Fruit fly (Drosophila melanogaster): ENCODE results near the gene Sh3beta.

Gene Sh3beta

dm6 chr3L:7367798-7368678, 1.0 kb downstream of the Sh3beta start:
- TF ChIP-seq noc (tag; optimal IDR thresholded peaks at IDR 0.05): no peak

DNA sequence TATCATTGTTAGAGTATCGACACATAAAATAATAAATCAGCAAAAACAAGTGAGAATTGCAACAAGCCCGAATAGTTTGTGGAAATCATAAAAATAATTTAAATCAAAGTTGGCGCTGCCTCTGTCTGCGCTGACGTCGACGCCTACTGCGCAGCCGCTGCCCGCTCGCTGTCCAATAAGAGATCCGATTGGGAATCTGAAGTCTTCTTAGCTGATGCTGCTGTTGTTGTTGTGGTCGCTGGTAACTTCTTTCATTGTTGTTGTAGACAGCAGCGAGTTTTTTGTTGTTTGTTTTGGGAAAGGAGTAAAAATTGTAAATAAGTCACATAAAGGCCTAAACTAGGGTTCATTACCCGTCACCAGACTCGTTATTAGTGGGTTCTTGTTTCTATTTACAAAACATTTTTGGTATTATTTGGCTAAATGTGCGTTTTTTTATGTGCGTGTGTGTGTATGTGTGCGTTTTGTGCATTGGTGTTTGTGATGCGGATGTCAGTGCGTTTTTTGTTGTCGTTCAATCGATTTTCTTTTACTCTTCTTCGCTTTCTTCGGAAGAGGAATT, 4.3 kb downstream of the Sh3beta start:
- no peak for TF ChIP-seq noc (tag; optimal IDR thresholded peaks at IDR 0.05)

DNA sequence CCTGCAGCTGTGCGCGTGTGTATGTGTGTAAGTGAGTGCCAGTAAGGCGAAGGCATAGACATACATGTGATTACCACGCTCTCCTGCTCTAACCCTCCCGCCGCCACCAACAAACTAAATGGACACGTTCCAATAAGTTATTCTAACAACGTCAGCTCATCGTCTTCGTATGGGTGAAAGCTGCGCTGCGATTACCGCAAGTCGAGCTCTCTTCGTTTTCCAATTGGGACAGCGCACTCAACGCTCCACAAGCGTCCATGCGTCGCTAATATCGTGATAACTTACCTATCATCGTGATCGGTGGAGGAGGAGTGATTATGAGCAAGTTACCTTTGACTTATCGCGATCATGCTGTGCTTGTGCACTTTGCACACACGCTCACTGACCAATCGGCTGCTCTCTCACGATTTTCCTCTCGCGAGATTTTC, 8.0 kb downstream of the Sh3beta start:
- peak; percentile 6 for TF ChIP-seq noc (tag; optimal IDR thresholded peaks at IDR 0.05)

DNA sequence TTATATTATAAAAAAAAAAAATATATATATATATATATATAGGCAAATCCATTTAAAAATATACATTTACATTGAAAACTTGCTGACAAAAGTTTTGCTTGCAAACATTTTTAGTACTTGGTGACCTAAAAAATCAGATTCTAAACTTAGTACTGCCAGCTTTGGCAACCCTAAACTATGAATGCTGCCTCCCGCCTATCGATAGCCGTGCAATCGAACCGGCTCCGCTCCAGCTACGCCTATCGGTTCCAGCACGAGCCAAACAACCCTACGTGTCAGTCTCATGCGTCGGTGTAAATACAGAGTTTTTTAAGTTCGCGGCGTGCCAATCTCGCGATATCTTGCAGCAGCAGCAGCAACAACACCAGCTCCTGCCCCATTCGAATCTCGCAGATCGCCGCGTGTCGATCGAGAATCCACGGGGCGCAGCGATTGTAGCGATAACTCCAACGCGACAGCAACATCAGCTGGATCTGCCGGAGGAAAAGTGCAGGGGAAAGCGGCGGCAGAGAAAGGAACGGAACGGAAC, 8.7 kb downstream of the Sh3beta start, which contains the start of gene Sec63:
TSS of gene Sec63 (plus strand) at position 238 of the 529 bp plus-strand sequence.
- no peak for TF ChIP-seq noc (tag; optimal IDR thresholded peaks at IDR 0.05)

DNA sequence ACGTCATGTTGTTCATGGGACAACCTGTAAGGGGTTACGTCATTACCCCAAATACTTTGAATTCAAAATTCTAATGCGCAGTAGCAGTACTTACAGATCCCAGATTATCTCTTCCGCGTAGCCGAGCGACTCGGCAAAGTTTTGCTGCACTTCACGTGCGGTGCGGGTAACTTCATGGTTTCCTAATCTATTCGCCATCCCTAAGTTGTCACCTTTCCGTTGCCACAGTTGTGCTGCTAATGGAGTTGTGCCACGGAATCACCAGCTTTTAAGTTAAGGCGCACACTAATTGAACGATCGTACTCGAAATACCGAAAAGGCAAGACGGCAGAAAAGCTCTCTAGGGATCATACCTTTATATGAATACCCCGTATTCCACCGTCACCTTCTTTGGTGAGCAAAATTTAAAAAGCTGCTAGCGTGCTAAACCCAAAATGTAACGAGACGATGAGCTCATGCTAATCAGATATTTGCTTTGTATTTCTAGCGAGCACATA, 9.2 kb downstream of the Sh3beta start, which contains the start of gene pst:
TSS of gene pst (minus strand) at position 437 of the 497 bp plus-strand sequence.
- no peak for TF ChIP-seq noc (tag; optimal IDR thresholded peaks at IDR 0.05)

dm6 chr3L:7356386-7357117, 12.5 kb downstream of the Sh3beta start, which contains the start of gene CTCF:
Gene CTCF, minus strand, starts transcription at chr3L:7356713.
- peak; percentile 10 for TF ChIP-seq noc (tag; optimal IDR thresholded peaks at IDR 0.05)

DNA sequence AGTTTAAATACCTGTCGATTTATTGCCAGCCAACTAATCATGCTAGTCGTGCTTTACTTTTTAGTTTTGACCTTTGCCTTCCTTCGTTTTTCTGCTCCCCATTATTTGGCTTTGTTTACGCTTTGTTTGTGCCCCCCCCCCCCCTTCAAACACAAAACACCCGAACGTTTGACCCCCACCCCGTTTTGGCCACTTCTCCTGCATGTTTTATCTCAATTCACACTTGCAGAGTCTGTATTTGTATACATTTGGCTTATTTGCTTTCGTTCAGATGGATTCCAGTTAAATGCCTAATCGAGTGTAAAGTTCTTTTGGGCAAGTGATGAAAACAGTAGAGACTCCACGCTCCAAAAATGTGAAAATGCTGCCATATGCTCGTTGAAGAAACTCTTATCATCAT, 19.7 kb downstream of the Sh3beta start:
- TF ChIP-seq noc (tag; optimal IDR thresholded peaks at IDR 0.05): peak; percentile 45

DNA sequence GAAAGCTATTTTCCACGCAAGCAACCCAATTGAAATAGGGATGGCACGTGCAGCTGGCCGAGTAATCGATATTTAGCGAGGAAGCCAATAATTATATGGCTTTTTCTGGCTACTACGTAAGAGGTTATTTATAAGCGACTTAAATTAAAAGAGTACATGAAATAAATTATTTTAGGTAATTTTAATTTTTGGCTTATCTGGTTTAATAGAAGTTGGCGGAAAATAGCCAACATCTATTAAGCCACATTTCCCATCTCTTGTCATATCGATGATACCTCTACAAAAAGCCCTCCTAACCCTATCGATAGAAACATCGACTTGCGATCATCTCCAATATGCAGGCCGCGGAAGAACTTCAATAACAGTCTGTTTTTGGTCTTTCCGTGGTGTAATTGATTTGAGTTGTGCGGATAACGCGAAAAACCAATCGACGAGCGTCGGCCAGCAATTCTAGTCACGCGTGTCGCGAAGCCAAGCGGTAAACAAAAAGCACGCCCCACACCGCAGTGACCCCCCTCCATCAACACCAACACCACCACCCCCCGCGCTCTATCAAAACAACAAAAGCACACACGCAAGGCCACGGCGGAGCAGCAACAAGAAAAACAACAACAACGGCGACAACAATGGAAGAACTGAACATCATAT, 21.0 kb downstream of the Sh3beta start, which contains the start of the genes Srp19 and qm:
TSS of gene Srp19 (minus strand) at position 51 of the 648 bp plus-strand sequence.
TSS of gene qm (plus strand) at position 330 of the 648 bp plus-strand sequence.
- TF ChIP-seq noc (tag; optimal IDR thresholded peaks at IDR 0.05): peak; percentile 33

- TF ChIP-seq noc (tag; optimal IDR thresholded peaks at IDR 0.05): no peak
Measured at dm6 chr3L:7346951-7347350, 22.1 kb downstream of the Sh3beta start, which contains the start of gene CG14834. Gene CG14834, minus strand, starts transcription at chr3L:7347123.

- peak; percentile 64 for TF ChIP-seq noc (tag; optimal IDR thresholded peaks at IDR 0.05)
Measured at dm6 chr3L:7344965-7345427, 24.1 kb downstream of the Sh3beta start, which contains the start of gene Cln7. Gene Cln7, minus strand, starts transcription at chr3L:7345183.

DNA sequence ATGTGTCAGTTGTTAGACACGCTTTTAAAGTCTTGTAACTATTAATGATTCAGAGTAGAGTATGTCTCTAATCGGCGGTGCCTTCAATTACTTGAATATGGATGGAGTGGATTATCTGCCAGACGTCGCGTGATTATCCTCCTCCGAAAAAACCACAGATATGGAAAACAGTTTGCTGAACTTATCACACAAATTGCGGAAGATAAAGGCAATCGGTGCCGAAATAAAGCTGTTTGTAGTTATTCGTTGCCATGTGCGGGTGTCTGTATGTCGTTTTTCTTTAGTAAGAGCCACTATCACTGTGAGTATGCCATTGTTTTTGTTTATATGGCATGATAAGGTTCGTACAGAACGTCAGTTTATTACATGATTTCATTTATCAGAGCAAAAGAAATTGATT, 25.1 kb downstream of the Sh3beta start:
- TF ChIP-seq noc (tag; optimal IDR thresholded peaks at IDR 0.05): no peak

dm6 chr3L:7339216-7339742, 29.8 kb downstream of the Sh3beta start, which contains the start of the genes lark and eco:
Gene lark, plus strand, starts transcription at chr3L:7339266.
Gene eco, minus strand, starts transcription at chr3L:7339340.
- TF ChIP-seq noc (tag; optimal IDR thresholded peaks at IDR 0.05): no peak

DNA sequence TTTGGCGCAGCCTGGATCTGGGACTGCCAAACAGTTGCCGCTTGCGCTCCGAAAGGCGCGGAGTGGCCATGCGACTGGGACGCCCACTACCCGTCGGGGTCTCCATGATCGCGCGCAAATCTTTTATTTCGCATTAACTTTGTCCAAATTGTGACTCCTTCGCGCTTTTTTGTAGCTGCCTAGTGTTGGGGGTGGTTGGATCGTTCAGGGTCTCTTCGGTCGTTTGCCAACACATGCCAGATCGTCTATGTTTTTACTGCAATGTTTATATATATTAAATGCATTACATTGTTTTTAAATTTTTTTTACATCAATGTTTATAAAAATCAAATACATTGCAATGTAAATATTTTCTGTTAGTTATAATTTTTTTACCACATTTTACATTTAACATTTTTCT, 30.3 kb downstream of the Sh3beta start:
- no peak for TF ChIP-seq noc (tag; optimal IDR thresholded peaks at IDR 0.05)

dm6 chr3L:7334990-7335389, 34.1 kb downstream of the Sh3beta start, which contains the start of the genes wrm1 and wrm2:
Gene wrm1, minus strand, starts transcription at chr3L:7335226.
Gene wrm2, minus strand, starts transcription at chr3L:7335226.
- TF ChIP-seq noc (tag; optimal IDR thresholded peaks at IDR 0.05): no peak

Data from whole organism, larva.